Fruit fly (Drosophila melanogaster) whole organism, prepupa: Measurements from ENCODE around the gene TwdlY.

Source experiments
- Blimp-1 ChIP-seq: fragments of 200-800 bp; sonication (Bioruptor generic); optimal IDR thresholded peaks from 3 replicates; lab custom pipeline; 2017; ENCODE audit warnings: missing biosample characterization, missing genetic modification characterization, mild to moderate bottlenecking, moderate library complexity, missing genetic modification reagents
- CG10631 ChIP-seq: fragments of 200-800 bp; sonication (Bioruptor generic); optimal IDR thresholded peaks from 2 replicates; lab custom pipeline; 2016; ENCODE audit warnings: missing biosample characterization, missing genetic modification characterization
- CG10669 ChIP-seq: fragments of 200-800 bp; sonication (Bioruptor generic); optimal IDR thresholded peaks from 3 replicates; lab custom pipeline; 2018; ENCODE audit warnings: missing biosample characterization, mild to moderate bottlenecking, missing genetic modification characterization, moderate library complexity
- CG11294 ChIP-seq: fragments of 200-800 bp; sonication (Bioruptor generic); IDR thresholded peaks from 2 replicates; pipeline ENCODE4 v1.3.6; 2022; ENCODE audit warnings: missing biosample characterization, missing genetic modification characterization
- CG11762 ChIP-seq: fragments of 200-800 bp; sonication (Bioruptor generic); optimal IDR thresholded peaks from 3 replicates; lab custom pipeline; 2016; ENCODE audit warnings: missing biosample characterization, missing genetic modification characterization; ENCODE audit not compliant: insufficient read depth
- CG11902 ChIP-seq: fragments of 200-800 bp; sonication (Bioruptor generic); optimal IDR thresholded peaks from 3 replicates; lab custom pipeline; 2016; ENCODE audit warnings: missing biosample characterization, missing genetic modification characterization
- CG15336 ChIP-seq: fragments of 200-800 bp; sonication (Bioruptor generic); IDR thresholded peaks from 2 replicates; pipeline ENCODE4 v1.3.6; 2022; ENCODE audit warnings: missing biosample characterization, missing genetic modification characterization
- CG3032 ChIP-seq: fragments of 200-800 bp; optimal IDR thresholded peaks from 2 replicates; lab custom pipeline; 2019; ENCODE audit warnings: missing biosample characterization, mild to moderate bottlenecking, missing genetic modification characterization, moderate library complexity
- CG31627 ChIP-seq: fragments of 200-800 bp; sonication (Bioruptor generic); optimal IDR thresholded peaks from 3 replicates; lab custom pipeline; 2016; ENCODE audit warnings: missing biosample characterization, missing genetic modification characterization
- CG34406 ChIP-seq: fragments of 200-800 bp; sonication (Bioruptor generic); optimal IDR thresholded peaks from 3 replicates; lab custom pipeline; 2016; ENCODE audit warnings: missing biosample characterization, missing genetic modification characterization
- CG4318 ChIP-seq: fragments of 200-800 bp; sonication (Bioruptor generic); optimal IDR thresholded peaks from 3 replicates; lab custom pipeline; 2017; ENCODE audit warnings: missing biosample characterization, mild to moderate bottlenecking, missing genetic modification characterization
- CG6163 ChIP-seq: fragments of 200-800 bp; sonication (Bioruptor generic); IDR thresholded peaks from 3 replicates; pipeline ENCODE4 v1.3.6; 2022; ENCODE audit warnings: missing biosample characterization, missing genetic modification characterization
- CG6276 ChIP-seq: fragments of 200-800 bp; sonication (Bioruptor generic); optimal IDR thresholded peaks from 2 replicates; lab custom pipeline; 2017; ENCODE audit warnings: missing biosample characterization, mild to moderate bottlenecking, missing genetic modification characterization
- CG6792 ChIP-seq: fragments of 200-800 bp; sonication (Bioruptor generic); optimal IDR thresholded peaks from 3 replicates; lab custom pipeline; 2016; ENCODE audit warnings: missing biosample characterization, missing genetic modification characterization
- CG6808 ChIP-seq: fragments of 200-800 bp; sonication (Bioruptor generic); optimal IDR thresholded peaks from 3 replicates; lab custom pipeline; 2017; ENCODE audit warnings: missing biosample characterization, missing genetic modification characterization, mild to moderate bottlenecking, moderate library complexity, missing genetic modification reagents
- CG6854 ChIP-seq: fragments of 200-800 bp; sonication (Bioruptor generic); optimal IDR thresholded peaks from 2 replicates; lab custom pipeline; 2017; ENCODE audit warnings: missing biosample characterization, mild to moderate bottlenecking, missing genetic modification characterization
- Eip93F ChIP-seq: fragments of 200-800 bp; sonication (Bioruptor generic); optimal IDR thresholded peaks from 2 replicates; lab custom pipeline; 2016; ENCODE audit warnings: missing biosample characterization, mild to moderate bottlenecking, missing genetic modification characterization
- Ets96B ChIP-seq: fragments of 200-800 bp; optimal IDR thresholded peaks from 2 replicates; lab custom pipeline; 2019; ENCODE audit warnings: missing biosample characterization, mild to moderate bottlenecking, missing genetic modification characterization, moderate library complexity
- Gug ChIP-seq: fragments of 200-800 bp; sonication (Bioruptor generic); IDR thresholded peaks from 2 replicates; pipeline ENCODE4 v1.3.6; 2022; ENCODE audit warnings: missing biosample characterization, missing genetic modification characterization
- Hr39 ChIP-seq: fragments of 200-800 bp; sonication (Bioruptor generic); optimal IDR thresholded peaks from 2 replicates; lab custom pipeline; 2016; ENCODE audit warnings: missing biosample characterization, missing genetic modification characterization
- Met ChIP-seq: fragments of 200-800 bp; sonication (Bioruptor generic); optimal IDR thresholded peaks from 3 replicates; lab custom pipeline; 2016; ENCODE audit warnings: missing biosample characterization, missing genetic modification characterization
- Sox102F ChIP-seq: fragments of 200-800 bp; sonication (Bioruptor generic); optimal IDR thresholded peaks from 2 replicates; lab custom pipeline; 2016; ENCODE audit warnings: missing biosample characterization, mild to moderate bottlenecking, missing genetic modification characterization
- Sox14 ChIP-seq: fragments of 200-800 bp; sonication (Bioruptor generic); optimal IDR thresholded peaks from 3 replicates; lab custom pipeline; 2016; ENCODE audit warnings: missing biosample characterization, missing genetic modification characterization
- cyc ChIP-seq: fragments of 200-800 bp; sonication (Bioruptor generic); optimal IDR thresholded peaks from 3 replicates; lab custom pipeline; 2016; ENCODE audit warnings: missing biosample characterization, missing genetic modification characterization
- dac ChIP-seq: fragments of 200-800 bp; sonication (Bioruptor generic); optimal IDR thresholded peaks from 2 replicates; lab custom pipeline; 2017; ENCODE audit warnings: missing biosample characterization, mild to moderate bottlenecking, missing genetic modification characterization
- dsx ChIP-seq: fragments of 200-800 bp; optimal IDR thresholded peaks from 3 replicates; lab custom pipeline; 2019; ENCODE audit warnings: missing biosample characterization, mild to moderate bottlenecking, missing genetic modification characterization, moderate library complexity; ENCODE audit not compliant: poor library complexity, severe bottlenecking
- eg ChIP-seq: fragments of 200-800 bp; sonication (Bioruptor generic); IDR thresholded peaks from 3 replicates; pipeline ENCODE4 v1.3.6; 2022; ENCODE audit warnings: missing biosample characterization, missing genetic modification characterization
- fd59A ChIP-seq: fragments of 200-800 bp; sonication (Bioruptor generic); optimal IDR thresholded peaks from 2 replicates; lab custom pipeline; 2017; ENCODE audit warnings: missing biosample characterization, mild to moderate bottlenecking, missing genetic modification characterization, missing genetic modification reagents
- fd85E ChIP-seq: fragments of 200-800 bp; sonication (Bioruptor generic); optimal IDR thresholded peaks from 3 replicates; lab custom pipeline; 2016; ENCODE audit warnings: missing biosample characterization, missing genetic modification characterization
- fkh ChIP-seq: fragments of 200-800 bp; sonication (Bioruptor generic); optimal IDR thresholded peaks from 3 replicates; lab custom pipeline; 2017; ENCODE audit warnings: missing biosample characterization, mild to moderate bottlenecking, missing genetic modification characterization, moderate library complexity
- lz ChIP-seq: fragments of 200-800 bp; sonication (Bioruptor generic); optimal IDR thresholded peaks from 3 replicates; lab custom pipeline; 2016; ENCODE audit warnings: missing biosample characterization, missing genetic modification characterization
- net ChIP-seq: fragments of 200-800 bp; sonication (Bioruptor generic); optimal IDR thresholded peaks from 3 replicates; lab custom pipeline; 2016; ENCODE audit warnings: missing biosample characterization, missing genetic modification characterization
- salr ChIP-seq, 2 experiments: fragments of 200-800 bp; sonication (Bioruptor generic); optimal IDR thresholded peaks; 3 replicates each; lab custom pipeline; 2016 to 2018; ENCODE audit warnings: missing biosample characterization in 2 of 2, missing genetic modification characterization in 2 of 2, mild to moderate bottlenecking in 1 of 2
- ss ChIP-seq, 2 experiments: fragments of 200-800 bp; sonication (Bioruptor generic); optimal IDR thresholded peaks; 2 replicates in 1 of 2; 3 replicates in 1 of 2; lab custom pipeline; 2017 to 2018; ENCODE audit warnings: mild to moderate bottlenecking in 2 of 2, missing biosample characterization in 2 of 2, missing genetic modification characterization in 2 of 2, moderate library complexity in 1 of 2
- svp ChIP-seq: fragments of 200-800 bp; sonication (Bioruptor generic); peaks from one replicate; lab custom pipeline; 2016; ENCODE audit warnings: missing biosample characterization, missing genetic modification characterization
- topi ChIP-seq: fragments of 200-800 bp; sonication (Bioruptor generic); optimal IDR thresholded peaks from 3 replicates; lab custom pipeline; 2016; ENCODE audit warnings: missing biosample characterization, missing genetic modification characterization

TwdlY gene

dm6 chrX:16723203-16724173, 11.3 kb upstream of the TwdlY start (continued):
- TF ChIP-seq fkh (GFP tag; lab: Kevin White, UChicago), result peak; percentile 26
- no peak for TF ChIP-seq Eip93F (GFP tag; lab: Kevin White, UChicago)
- TF ChIP-seq CG11902 (GFP tag; lab: Kevin White, UChicago), result no peak
- TF ChIP-seq Hr39 (GFP tag; lab: Kevin White, UChicago), result peak; percentile 69
- TF ChIP-seq topi (GFP tag; lab: Kevin White, UChicago), result peak; percentile 73
- TF ChIP-seq Sox102F (GFP tag; lab: Kevin White, UChicago), result peak; percentile 74
- TF ChIP-seq CG31627 (GFP tag; lab: Kevin White, UChicago), result peak; percentile 76
- TF ChIP-seq ss (GFP tag; optimal IDR thresholded peaks at IDR 0.05; lab: Kevin White, UChicago), result peak; percentile 73 to 78
- peak; percentile 48 for TF ChIP-seq Met (GFP tag; lab: Kevin White, UChicago)
- peak; percentile 55 for TF ChIP-seq dac
- TF ChIP-seq Ets96B, result peak; percentile 67
- TF ChIP-seq dsx (GFP tag; lab: Kevin White, UChicago), result no peak
- TF ChIP-seq CG34406, result peak; percentile 47
- TF ChIP-seq net (GFP tag; lab: Kevin White, UChicago), result peak; percentile 69
- TF ChIP-seq CG3032 (tag; lab: Kevin White, UChicago), result peak; percentile 67
- peak; percentile 60; the same call in 1 of the 2 replicates for TF ChIP-seq CG11294 (GFP tag; lab: Robert Waterston, UW)
- TF ChIP-seq CG6792 (GFP tag; lab: Kevin White, UChicago), result peak; percentile 67
- TF ChIP-seq CG6808 (GFP tag; lab: Kevin White, UChicago), result peak; percentile 83
- no peak for TF ChIP-seq fd85E
- TF ChIP-seq Blimp-1, result peak; percentile 16
- TF ChIP-seq CG4318 (GFP tag; lab: Kevin White, UChicago), result peak; percentile 68
- no peak for TF ChIP-seq CG11762 (GFP tag; lab: Kevin White, UChicago)
- TF ChIP-seq salr (GFP tag; optimal IDR thresholded peaks at IDR 0.05; lab: Kevin White, UChicago), result peak; percentile 36 to 56
- peak; percentile 59 for TF ChIP-seq Sox14 (GFP tag; lab: Kevin White, UChicago)
- TF ChIP-seq fd59A (GFP tag; lab: Kevin White, UChicago), result peak; percentile 20
- peak; percentile 56 for TF ChIP-seq CG10631 (GFP tag; lab: Kevin White, UChicago)
- TF ChIP-seq lz (GFP tag; lab: Kevin White, UChicago), result peak; percentile 83

dm6 chrX:16724544-16724943, 10.2 kb upstream of the TwdlY start:
- TF ChIP-seq eg (GFP tag; lab: Robert Waterston, UW), result no peak
- TF ChIP-seq fkh (GFP tag; lab: Kevin White, UChicago), result peak; percentile 13

dm6 chrX:16730791-16731190, 4.0 kb upstream of the TwdlY start, which contains the start of gene TwdlX:
Gene TwdlX (plus strand): TSS chrX:16731091.
- TF ChIP-seq lz (GFP tag; lab: Kevin White, UChicago), result no peak
- no peak for TF ChIP-seq CG10631 (GFP tag; lab: Kevin White, UChicago)
- TF ChIP-seq Gug (GFP tag; lab: Robert Waterston, UW), result no peak
- no peak for TF ChIP-seq CG11762 (GFP tag; lab: Kevin White, UChicago)
- no peak for TF ChIP-seq svp (GFP tag; lab: Kevin White, UChicago)
- TF ChIP-seq CG6854 (GFP tag; lab: Kevin White, UChicago), result no peak
- TF ChIP-seq CG15336 (GFP tag; lab: Robert Waterston, UW), result no peak
- no peak for TF ChIP-seq eg (GFP tag; lab: Robert Waterston, UW)
- no peak for TF ChIP-seq Blimp-1
- no peak for TF ChIP-seq cyc (GFP tag; lab: Kevin White, UChicago)
- no peak for TF ChIP-seq CG6163 (GFP tag; lab: Robert Waterston, UW)
- TF ChIP-seq Sox102F (GFP tag; lab: Kevin White, UChicago), result no peak
- no peak for TF ChIP-seq CG10669
- TF ChIP-seq CG6276 (GFP tag; lab: Kevin White, UChicago), result no peak
